Fruit fly (Drosophila melanogaster) Kc167 (cell line): ENCODE measurements around the gene CG9331.

Experiments
- Myc ChIP-seq: fragments of >200 bp; optimal IDR thresholded peaks from 2 replicates; lab custom pipeline; 2017; ENCODE audit warnings: missing external identifiers
- Sin3A ChIP-seq: fragments of >200 bp; optimal IDR thresholded peaks from 2 replicates; lab custom pipeline; 2018; ENCODE audit warnings: missing external identifiers
- h ChIP-seq: fragments of >200 bp; optimal IDR thresholded peaks from 3 replicates; lab custom pipeline; 2018; ENCODE audit warnings: missing external identifiers
- insv ChIP-seq: fragments of >200 bp; optimal IDR thresholded peaks from 3 replicates; lab custom pipeline; 2018; ENCODE audit warnings: missing external identifiers
- psq ChIP-seq: fragments of >200 bp; optimal IDR thresholded peaks from 2 replicates; lab custom pipeline; 2017; ENCODE audit warnings: missing external identifiers
- ttk ChIP-seq: sonication (Bioruptor generic); optimal IDR thresholded peaks from 2 replicates; lab custom pipeline; 2017; ENCODE audit warnings: missing external identifiers

The CG9331 gene

DNA sequence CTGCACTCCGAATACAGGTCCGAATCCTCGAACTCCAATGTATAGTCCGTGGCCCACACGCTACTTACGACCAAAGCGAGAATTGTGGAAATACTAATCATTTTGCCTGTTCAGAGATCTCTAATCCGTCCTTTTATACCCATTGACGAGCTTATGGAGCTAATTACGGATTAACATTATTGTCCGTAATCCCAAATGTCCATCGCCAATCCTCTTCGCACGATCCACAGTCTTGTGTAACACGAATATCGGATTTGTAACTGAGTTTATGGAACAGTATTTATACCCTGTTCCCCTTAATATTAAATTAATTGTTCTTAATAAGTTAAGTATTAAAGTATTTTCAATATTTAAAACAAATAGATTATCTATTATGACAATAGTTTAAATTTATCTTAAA, 4.2 kb upstream of the CG9331 start, which contains the start of gene CheB38a:
Gene CheB38a (minus strand): TSS at position 101 of the 400 bp plus-strand sequence.
- no peak for TF ChIP-seq insv (lab: Kevin White, UChicago)
- TF ChIP-seq psq (lab: Kevin White, UChicago) = no peak
- TF ChIP-seq Myc (lab: Kevin White, UChicago) = no peak
- no peak for TF ChIP-seq Sin3A (lab: Kevin White, UChicago)
- no peak for TF ChIP-seq h (lab: Kevin White, UChicago)
- TF ChIP-seq ttk (lab: Kevin White, UChicago) = no peak

DNA sequence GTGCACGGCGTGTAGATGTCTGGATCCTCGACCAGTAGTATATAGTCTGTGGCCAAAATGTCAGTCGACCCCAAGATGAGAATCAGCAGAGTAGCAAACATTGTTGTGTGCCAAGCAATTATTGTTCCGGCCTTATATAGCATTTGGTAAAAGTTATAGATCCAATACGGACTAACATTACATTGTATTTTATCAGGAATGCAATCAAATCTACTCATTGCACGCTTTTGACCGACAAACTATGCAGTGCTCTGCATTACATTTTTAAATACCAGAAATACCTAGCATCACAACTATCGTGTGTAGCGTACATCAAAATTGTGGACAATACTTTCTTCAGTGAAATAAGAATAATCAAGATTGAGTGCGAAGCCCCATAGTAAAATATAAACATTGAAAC, 1.9 kb upstream of the CG9331 start, which contains the start of gene CheB38c:
Gene CheB38c (minus strand): TSS at position 101 of the 400 bp plus-strand sequence.
- TF ChIP-seq ttk (lab: Kevin White, UChicago) (no peak), psq (lab: Kevin White, UChicago) (no peak), Sin3A (lab: Kevin White, UChicago) (no peak), insv (lab: Kevin White, UChicago) (no peak), Myc (lab: Kevin White, UChicago) (no peak), h (lab: Kevin White, UChicago) (no peak)

DNA sequence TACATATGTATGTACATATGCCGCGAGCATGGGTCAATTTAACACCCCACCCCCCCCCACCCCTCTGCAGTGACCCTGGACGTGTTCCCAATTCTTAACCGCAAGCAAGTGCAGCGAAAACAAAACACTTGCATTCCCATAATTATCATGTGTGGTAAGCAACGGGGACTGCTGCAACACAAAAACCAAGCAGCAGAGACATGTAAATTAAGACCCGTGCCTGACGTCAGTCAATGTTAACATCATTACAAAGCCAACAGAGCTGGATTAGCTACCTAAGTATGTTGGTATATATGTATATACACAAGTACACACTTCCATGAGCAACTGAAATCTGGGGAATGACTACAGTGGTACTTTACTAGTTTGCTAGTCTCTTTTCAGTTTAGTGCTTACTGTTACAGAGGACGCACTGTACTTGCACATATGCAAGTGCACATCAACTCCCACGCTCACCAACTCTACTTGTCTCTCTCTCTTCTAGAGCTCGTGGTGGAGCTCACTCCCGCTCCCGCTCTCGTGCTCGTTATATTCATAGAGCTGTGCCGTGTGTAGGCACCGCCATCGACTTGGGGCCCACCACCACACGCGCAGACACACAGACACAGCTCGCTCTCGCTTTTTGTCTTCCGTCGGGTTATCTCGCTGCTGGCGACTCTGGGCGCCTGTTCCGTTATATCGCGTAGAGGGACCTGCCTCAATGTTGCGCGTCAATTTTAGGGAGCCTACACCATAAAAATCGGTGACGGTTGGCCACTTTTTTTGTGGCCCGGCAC, 1.2 kb upstream of the CG9331 start:
- TF ChIP-seq Myc (lab: Kevin White, UChicago) = no peak
- TF ChIP-seq h (lab: Kevin White, UChicago) = no peak
- TF ChIP-seq ttk (lab: Kevin White, UChicago) = no peak
- no peak for TF ChIP-seq Sin3A (lab: Kevin White, UChicago)
- no peak for TF ChIP-seq psq (lab: Kevin White, UChicago)
- no peak for TF ChIP-seq insv (lab: Kevin White, UChicago)

DNA sequence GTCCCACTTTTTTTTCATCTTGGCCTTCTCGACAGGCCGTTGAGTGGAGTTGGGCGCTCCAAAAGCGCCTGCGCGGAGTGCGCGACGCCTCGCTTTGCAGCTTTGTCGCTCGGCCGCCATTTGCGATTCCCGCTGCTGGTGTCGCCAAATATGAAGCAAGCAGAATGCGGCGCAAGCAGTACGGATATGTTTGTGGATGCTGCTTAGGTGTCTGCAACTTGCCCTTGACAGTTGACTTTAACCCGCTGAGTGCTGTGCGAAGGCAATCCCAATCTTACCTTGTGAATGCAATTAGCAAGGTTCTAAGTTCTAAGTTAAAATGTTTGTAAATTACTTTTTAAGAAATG, 630 bp upstream of the CG9331 start:
- TF ChIP-seq Sin3A (lab: Kevin White, UChicago) (no peak), h (lab: Kevin White, UChicago) (no peak), insv (lab: Kevin White, UChicago) (no peak), ttk (lab: Kevin White, UChicago) (no peak), Myc (lab: Kevin White, UChicago) (no peak), psq (lab: Kevin White, UChicago) (no peak)

DNA sequence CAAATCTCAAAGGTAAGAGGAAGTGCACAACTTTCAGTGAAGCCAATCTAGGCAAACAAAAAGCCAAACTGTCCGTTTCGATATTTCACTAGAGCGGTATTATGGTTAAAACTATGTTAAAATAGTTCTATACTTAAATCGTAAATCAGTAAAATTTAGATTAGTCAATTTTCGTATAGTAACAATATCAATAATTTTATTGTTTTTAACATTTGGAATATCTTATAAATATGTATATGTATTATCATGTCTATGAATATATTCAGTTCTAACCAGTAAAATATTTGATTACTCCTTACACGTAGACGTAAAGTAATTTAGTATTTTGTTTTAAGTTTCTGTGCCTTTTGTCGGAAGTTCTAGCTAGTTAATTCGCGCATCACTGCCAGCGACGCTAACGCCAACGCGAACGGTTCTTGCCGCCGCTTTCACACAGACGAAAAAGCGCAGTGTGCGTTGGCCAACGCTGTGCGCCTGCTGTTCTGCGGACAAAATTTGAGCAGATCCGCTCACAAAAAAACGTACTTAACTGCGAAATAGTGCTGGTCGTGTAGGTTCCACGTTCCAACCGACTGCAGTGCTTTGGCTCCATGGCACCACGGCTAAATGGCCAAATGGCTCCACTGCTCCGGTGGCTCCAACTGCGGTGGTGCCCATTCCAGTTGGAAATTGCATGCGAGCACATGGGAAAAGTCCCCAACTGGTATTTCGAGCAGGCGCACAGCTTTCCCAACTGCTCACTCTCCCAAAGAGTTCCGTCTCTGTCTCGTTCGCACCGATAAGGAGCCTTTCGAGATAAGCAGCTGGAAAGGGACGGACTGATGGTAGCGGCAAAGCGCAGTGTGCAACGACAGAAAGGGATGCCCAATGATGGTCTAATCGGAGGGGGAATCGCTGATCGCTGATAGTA, 823 bp downstream of the CG9331 start:
- TF ChIP-seq ttk (lab: Kevin White, UChicago) = no peak
- TF ChIP-seq psq (lab: Kevin White, UChicago) = no peak
- TF ChIP-seq Sin3A (lab: Kevin White, UChicago) = no peak
- no peak for TF ChIP-seq Myc (lab: Kevin White, UChicago)
- TF ChIP-seq insv (lab: Kevin White, UChicago) = no peak
- TF ChIP-seq h (lab: Kevin White, UChicago) = no peak

DNA sequence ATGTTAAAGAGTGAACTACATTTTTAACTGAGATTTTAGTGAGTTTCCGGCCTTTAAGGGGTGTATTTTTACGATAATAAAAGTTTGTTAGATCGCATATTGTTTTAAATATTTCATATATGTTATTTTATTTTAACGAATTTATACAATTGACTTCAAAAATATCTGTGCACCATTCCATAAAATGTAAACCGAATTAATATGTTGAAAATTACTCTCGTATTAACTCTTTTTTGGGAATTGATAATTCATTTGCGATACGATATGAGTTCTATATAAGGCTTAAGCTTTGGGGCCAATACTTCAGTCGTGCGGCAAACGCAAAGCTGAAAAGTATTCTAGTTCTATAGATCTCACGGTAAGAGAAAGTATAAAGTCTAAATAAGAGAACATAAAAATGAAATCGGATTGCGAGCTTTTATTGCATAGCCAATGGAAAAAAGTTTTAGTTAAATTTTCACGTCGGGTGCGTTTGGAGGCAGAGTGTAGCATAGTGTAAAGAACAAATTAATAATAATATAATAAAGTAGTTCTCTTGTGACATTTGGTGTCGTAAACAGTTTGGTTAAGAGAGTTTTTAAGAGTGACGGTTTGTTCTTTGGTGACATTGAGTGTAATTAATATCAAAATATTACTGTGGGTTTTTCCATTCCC, 1.6 kb downstream of the CG9331 start:
- TF ChIP-seq ttk (lab: Kevin White, UChicago) (no peak), Myc (lab: Kevin White, UChicago) (no peak), psq (lab: Kevin White, UChicago) (no peak), h (lab: Kevin White, UChicago) (no peak)

DNA sequence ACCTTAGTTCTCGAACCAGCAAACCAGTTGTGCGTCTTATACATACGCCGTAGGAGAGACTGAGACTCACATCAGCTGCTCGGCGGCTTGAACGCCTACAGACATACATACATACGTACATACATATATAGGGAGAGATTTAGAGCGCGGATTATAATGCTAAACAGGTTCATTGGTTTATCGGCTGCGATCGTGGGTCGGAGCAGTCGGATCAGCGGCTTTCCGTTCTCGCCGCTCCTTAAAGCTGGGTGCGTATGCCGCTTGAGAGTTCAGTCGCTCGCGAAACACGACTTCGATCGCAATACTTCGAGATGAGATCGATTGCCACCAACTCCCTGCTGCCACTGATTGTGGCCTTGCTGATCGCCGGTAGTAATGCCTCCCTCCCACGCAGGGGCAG, 2.6 kb downstream of the CG9331 start:
- TF ChIP-seq Sin3A (lab: Kevin White, UChicago) (no peak), Myc (lab: Kevin White, UChicago) (no peak), psq (lab: Kevin White, UChicago) (no peak), insv (lab: Kevin White, UChicago) (no peak), ttk (lab: Kevin White, UChicago) (no peak), h (lab: Kevin White, UChicago) (no peak)

DNA sequence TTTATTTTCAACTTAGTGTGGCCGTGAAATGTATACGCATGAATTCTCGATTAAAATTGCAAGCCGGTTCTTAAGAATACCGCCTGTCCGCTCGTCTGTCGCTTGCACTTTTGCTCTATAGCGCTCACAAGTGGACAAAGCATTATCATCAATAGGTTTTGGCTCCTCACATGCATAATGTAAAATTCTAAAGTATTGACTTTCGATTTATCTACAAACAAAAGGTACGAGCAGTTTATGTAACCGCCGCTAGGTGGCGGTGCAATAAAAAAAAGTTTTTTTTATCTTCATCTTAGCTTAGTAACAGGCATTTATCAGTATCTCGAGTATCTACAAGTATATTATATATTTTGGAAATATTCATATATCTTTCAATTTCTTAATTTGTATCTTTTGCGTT, 3.6 kb downstream of the CG9331 start:
- TF ChIP-seq h (lab: Kevin White, UChicago) (no peak), ttk (lab: Kevin White, UChicago) (no peak), Myc (lab: Kevin White, UChicago) (no peak), Sin3A (lab: Kevin White, UChicago) (no peak)

DNA sequence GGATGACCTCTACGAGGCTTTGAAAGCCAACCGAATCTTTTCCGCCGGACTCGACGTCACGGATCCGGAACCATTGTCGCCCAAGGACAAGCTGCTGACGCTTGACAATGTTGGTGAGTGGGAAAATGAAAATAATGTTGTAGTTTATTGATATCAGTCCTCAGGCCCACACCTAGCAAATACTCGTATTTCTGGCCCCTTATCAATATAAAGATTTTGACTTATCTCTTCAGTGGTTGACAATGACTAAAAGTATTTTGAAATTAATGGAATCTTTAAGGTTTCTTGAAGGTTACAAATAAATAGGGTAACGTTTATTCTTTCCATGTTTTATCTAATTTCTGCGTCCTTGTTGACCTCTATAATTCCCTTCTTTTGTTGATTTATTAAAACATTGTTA, 4.4 kb downstream of the CG9331 start:
- TF ChIP-seq h (lab: Kevin White, UChicago) = no peak
- no peak for TF ChIP-seq ttk (lab: Kevin White, UChicago)

DNA sequence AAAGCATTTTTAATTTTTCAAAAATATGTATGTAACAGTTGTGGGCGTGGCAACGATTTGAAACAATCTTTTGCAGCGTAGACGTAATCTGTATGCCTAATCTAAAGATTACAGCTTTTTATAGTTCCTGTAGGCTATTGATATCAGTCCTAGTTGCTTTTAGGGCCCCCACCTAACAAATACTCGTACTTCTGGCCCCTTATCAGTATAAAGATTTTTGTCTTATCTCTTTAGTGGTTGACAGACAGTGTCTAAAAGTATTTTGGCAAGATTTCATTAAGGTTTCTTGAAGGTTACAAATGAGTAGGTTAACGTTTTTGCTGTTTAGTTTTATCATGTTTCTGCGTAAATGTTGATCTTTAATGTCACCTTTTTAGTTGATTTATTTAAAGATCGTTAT, 6.1 kb downstream of the CG9331 start:
- no peak for TF ChIP-seq insv (lab: Kevin White, UChicago)
- TF ChIP-seq Myc (lab: Kevin White, UChicago) = no peak
- TF ChIP-seq h (lab: Kevin White, UChicago) = no peak
- TF ChIP-seq Sin3A (lab: Kevin White, UChicago) = no peak
- no peak for TF ChIP-seq ttk (lab: Kevin White, UChicago)
- TF ChIP-seq psq (lab: Kevin White, UChicago) = no peak

DNA sequence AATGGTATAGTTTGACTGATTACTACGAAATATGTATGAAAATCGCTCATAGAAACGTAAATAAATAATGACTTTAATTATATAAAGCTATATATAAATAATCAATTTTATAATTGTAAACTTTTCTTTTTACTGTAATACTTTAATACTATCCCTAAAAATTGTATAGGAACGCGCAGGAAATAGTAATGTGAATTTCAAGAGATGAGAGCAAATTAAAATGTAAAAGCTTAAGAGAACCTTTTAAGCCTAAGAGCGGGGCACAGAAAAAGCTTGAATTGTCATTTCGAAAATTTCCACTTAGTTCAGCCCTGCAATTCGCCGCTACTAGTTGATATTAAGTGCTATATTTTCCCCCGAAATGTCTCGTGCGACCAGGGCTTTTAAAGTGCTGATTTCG, 6.7 kb downstream of the CG9331 start, which contains the start of gene CG31673:
Gene CG31673 (plus strand): TSS at position 301 of the 400 bp plus-strand sequence.
- TF ChIP-seq insv (lab: Kevin White, UChicago) = no peak
- no peak for TF ChIP-seq psq (lab: Kevin White, UChicago)
- TF ChIP-seq ttk (lab: Kevin White, UChicago) = no peak
- no peak for TF ChIP-seq Sin3A (lab: Kevin White, UChicago)
- TF ChIP-seq Myc (lab: Kevin White, UChicago) = no peak
- TF ChIP-seq h (lab: Kevin White, UChicago) = no peak
